Worm (Caenorhabditis elegans): ENCODE measurements around the gene srh-35.

- TF ChIP-seq ceh-45 (GFP tag; IDR thresholded peaks at IDR 0.05) (no peak), sdc-2 (tag; optimal IDR thresholded peaks at IDR 0.05) (no peak), che-1 (tag; optimal IDR thresholded peaks at IDR 0.05) (no peak), pha-4 (tag; optimal IDR thresholded peaks at IDR 0.05) (no peak), K09A11.1 (tag; optimal IDR thresholded peaks at IDR 0.05; ENCODE audit: insufficient read depth) (no peak)
Observed at ce11 chrV:414630-415029, 34.4 kb downstream of the srh-35 start, which contains the start of gene dod-19.

Measured in whole organism, late embryonic.